Fruit fly (Drosophila melanogaster) whole organism, embryonic: ENCODE measurements around the gene SP555.
A peak's percentile ranks its signal among the peaks of the same experiment; 100 is the strongest.

ENCODE experiments used
- CG10431 ChIP-seq: fragments of 200-800 bp; sonication (Bioruptor generic); optimal IDR thresholded peaks from 3 replicates; lab custom pipeline; 2018; ENCODE audit warnings: missing biosample characterization, mild to moderate bottlenecking, missing genetic modification characterization
- CG10543 ChIP-seq: fragments of 200-800 bp; sonication (Bioruptor generic); optimal IDR thresholded peaks from 3 replicates; lab custom pipeline; 2017; ENCODE audit warnings: missing biosample characterization, mild to moderate bottlenecking, missing genetic modification characterization, moderate library complexity
- CG10979 ChIP-seq: fragments of 200-800 bp; sonication (Bioruptor generic); optimal IDR thresholded peaks from 2 replicates; lab custom pipeline; 2018; ENCODE audit warnings: missing biosample characterization, mild to moderate bottlenecking, missing genetic modification characterization, moderate library complexity
- CG11696 ChIP-seq: fragments of 200-800 bp; sonication (Bioruptor generic); IDR thresholded peaks from 2 replicates; pipeline ENCODE4 v1.3.6; 2022; ENCODE audit warnings: missing biosample characterization, missing genetic modification characterization
- CG12391 ChIP-seq: fragments of 200-800 bp; sonication (Bioruptor generic); optimal IDR thresholded peaks from 3 replicates; lab custom pipeline; 2018; ENCODE audit warnings: missing biosample characterization, mild to moderate bottlenecking, missing genetic modification characterization, moderate library complexity
- CG12659 ChIP-seq: fragments of 200-800 bp; sonication (Bioruptor generic); optimal IDR thresholded peaks from 3 replicates; lab custom pipeline; 2017; ENCODE audit warnings: mild to moderate bottlenecking, missing biosample characterization, missing genetic modification reagents, missing genetic modification characterization
- CG13424 ChIP-seq: fragments of 200-800 bp; sonication (Bioruptor generic); optimal IDR thresholded peaks from 2 replicates; lab custom pipeline; 2019; ENCODE audit warnings: missing biosample characterization, mild to moderate bottlenecking, missing genetic modification characterization, moderate library complexity
- CG14710 ChIP-seq: fragments of 200-800 bp; sonication (Bioruptor generic); optimal IDR thresholded peaks from 3 replicates; lab custom pipeline; 2019; ENCODE audit warnings: missing biosample characterization, mild to moderate bottlenecking, missing genetic modification characterization, moderate library complexity
- CG15696 ChIP-seq: fragments of 200-800 bp; sonication (Bioruptor generic); optimal IDR thresholded peaks from 2 replicates; lab custom pipeline; 2019; ENCODE audit warnings: missing biosample characterization, mild to moderate bottlenecking, missing genetic modification characterization, moderate library complexity
- CG16813 ChIP-seq: fragments of 200-800 bp; sonication (Bioruptor generic); IDR thresholded peaks from 3 replicates; pipeline ENCODE4 v1.3.6; 2022; ENCODE audit warnings: missing biosample characterization, missing genetic modification characterization; ENCODE audit not compliant: partially characterized antibody
- CG16863 ChIP-seq: fragments of 200-800 bp; sonication (Bioruptor generic); optimal IDR thresholded peaks from 3 replicates; lab custom pipeline; 2016; ENCODE audit warnings: missing biosample characterization, missing genetic modification characterization
- CG17359 ChIP-seq: fragments of 200-800 bp; sonication (Bioruptor generic); optimal IDR thresholded peaks from 3 replicates; lab custom pipeline; 2018; ENCODE audit warnings: missing biosample characterization, mild to moderate bottlenecking, missing genetic modification characterization, moderate library complexity
- CG17568 ChIP-seq: fragments of 200-800 bp; sonication (Bioruptor generic); optimal IDR thresholded peaks from 2 replicates; lab custom pipeline; 2018; ENCODE audit warnings: missing biosample characterization, mild to moderate bottlenecking, missing genetic modification characterization, moderate library complexity
- CG18764 ChIP-seq: fragments of 200-800 bp; sonication (Bioruptor generic); optimal IDR thresholded peaks from 3 replicates; lab custom pipeline; 2016; ENCODE audit warnings: missing biosample characterization, missing genetic modification characterization
- CG2712 ChIP-seq: fragments of 200-800 bp; optimal IDR thresholded peaks from 3 replicates; lab custom pipeline; 2019; ENCODE audit warnings: missing biosample characterization, mild to moderate bottlenecking, missing genetic modification characterization, moderate library complexity
- CG30020 ChIP-seq: fragments of 200-800 bp; optimal IDR thresholded peaks from 2 replicates; lab custom pipeline; 2019; ENCODE audit warnings: missing biosample characterization, mild to moderate bottlenecking, missing genetic modification characterization, moderate library complexity
- CG31441 ChIP-seq: fragments of 200-800 bp; sonication (Bioruptor generic); IDR thresholded peaks from 2 replicates; pipeline ENCODE4 v1.3.6; 2022; ENCODE audit warnings: missing biosample characterization, missing genetic modification characterization
- CG3838 ChIP-seq: fragments of 200-800 bp; sonication (Bioruptor generic); optimal IDR thresholded peaks from 3 replicates; lab custom pipeline; 2016; ENCODE audit warnings: missing biosample characterization, missing genetic modification characterization
- CG6272 ChIP-seq: fragments of 200-800 bp; sonication (Bioruptor generic); IDR thresholded peaks from 2 replicates; pipeline ENCODE4 v1.3.6; 2022; ENCODE audit warnings: missing biosample characterization, missing genetic modification characterization
- CG6689 ChIP-seq: fragments of 200-800 bp; sonication (Bioruptor generic); IDR thresholded peaks from 2 replicates; pipeline ENCODE4 v1.3.6; 2022; ENCODE audit warnings: missing biosample characterization, missing genetic modification characterization
- CG6791 ChIP-seq: fragments of 200-800 bp; sonication (Bioruptor generic); IDR thresholded peaks from 3 replicates; pipeline ENCODE4 v1.3.6; 2022; ENCODE audit warnings: missing biosample characterization, missing genetic modification characterization; ENCODE audit not compliant: partially characterized antibody
- CG8388 ChIP-seq: fragments of 200-800 bp; sonication (Bioruptor generic); optimal IDR thresholded peaks from 2 replicates; lab custom pipeline; 2019; ENCODE audit warnings: missing biosample characterization, mild to moderate bottlenecking, missing genetic modification characterization, moderate library complexity
- CG8924 ChIP-seq: fragments of 200-800 bp; optimal IDR thresholded peaks from 3 replicates; lab custom pipeline; 2019; ENCODE audit warnings: missing biosample characterization, mild to moderate bottlenecking, missing genetic modification characterization, moderate library complexity
- CG9215 ChIP-seq: fragments of 200-800 bp; sonication (Bioruptor generic); IDR thresholded peaks from 2 replicates; pipeline ENCODE4 v1.3.6; 2022; ENCODE audit warnings: missing biosample characterization, missing genetic modification characterization
- CTCF ChIP-seq: fragments of 200-800 bp; sonication (Bioruptor generic); optimal IDR thresholded peaks from 2 replicates; lab custom pipeline; 2017; ENCODE audit warnings: missing biosample characterization, mild to moderate bottlenecking, missing genetic modification characterization, moderate library complexity
- Camta ChIP-seq: fragments of 200-800 bp; sonication (Bioruptor generic); optimal IDR thresholded peaks from 2 replicates; lab custom pipeline; 2016; ENCODE audit warnings: missing biosample characterization, missing genetic modification characterization
- CoRest ChIP-seq: fragments of 200-800 bp; sonication (Bioruptor generic); optimal IDR thresholded peaks from 3 replicates; lab custom pipeline; 2018; ENCODE audit warnings: missing biosample characterization, mild to moderate bottlenecking, missing genetic modification characterization, moderate library complexity
- Drgx ChIP-seq: fragments of 200-800 bp; sonication (Bioruptor generic); IDR thresholded peaks from 2 replicates; pipeline ENCODE4 v1.3.6; 2022; ENCODE audit warnings: missing biosample characterization, missing genetic modification characterization
- Gug ChIP-seq: fragments of 200-800 bp; sonication (Bioruptor generic); IDR thresholded peaks from 4 replicates; pipeline ENCODE4 v1.3.6; 2022; ENCODE audit warnings: missing biosample characterization, missing genetic modification characterization
- HLH3B ChIP-seq: fragments of 200-800 bp; sonication (Bioruptor generic); IDR thresholded peaks from 2 replicates; pipeline ENCODE4 v1.3.6; 2022; ENCODE audit warnings: missing biosample characterization, missing genetic modification characterization
- Hey ChIP-seq: fragments of 200-800 bp; sonication (Bioruptor generic); optimal IDR thresholded peaks from 3 replicates; lab custom pipeline; 2018; ENCODE audit warnings: missing biosample characterization, mild to moderate bottlenecking, missing genetic modification characterization
- HmgZ ChIP-seq: fragments of 200-800 bp; sonication (Bioruptor generic); optimal IDR thresholded peaks from 2 replicates; lab custom pipeline; 2018; ENCODE audit warnings: missing biosample characterization, mild to moderate bottlenecking, missing genetic modification characterization
- Hmx ChIP-seq: fragments of 200-800 bp; sonication (Bioruptor generic); optimal IDR thresholded peaks from 2 replicates; lab custom pipeline; 2016; ENCODE audit warnings: missing biosample characterization, missing genetic modification characterization
- Rfx ChIP-seq: fragments of 200-800 bp; sonication (Bioruptor generic); IDR thresholded peaks from 2 replicates; pipeline ENCODE4 v1.3.6; 2022; ENCODE audit warnings: missing biosample characterization, missing genetic modification characterization
- Sin3A ChIP-seq: fragments of >200 bp; optimal IDR thresholded peaks from 2 replicates; lab custom pipeline; 2018
- Sox100B ChIP-seq: fragments of 200-800 bp; sonication (Bioruptor generic); optimal IDR thresholded peaks from 3 replicates; lab custom pipeline; 2018; ENCODE audit warnings: missing biosample characterization, mild to moderate bottlenecking, missing genetic modification characterization
- Sox102F ChIP-seq: fragments of 200-800 bp; sonication (Bioruptor generic); optimal IDR thresholded peaks from 2 replicates; lab custom pipeline; 2018; ENCODE audit warnings: missing biosample characterization, mild to moderate bottlenecking, missing genetic modification characterization, moderate library complexity
- Ssrp ChIP-seq: fragments of 200-800 bp; sonication (Bioruptor generic); optimal IDR thresholded peaks from 2 replicates; lab custom pipeline; 2018; ENCODE audit warnings: missing biosample characterization, mild to moderate bottlenecking, missing genetic modification characterization, moderate library complexity
- Xrp1 ChIP-seq: fragments of 200-800 bp; sonication (Bioruptor generic); IDR thresholded peaks from 2 replicates; pipeline ENCODE4 v1.3.6; 2022; ENCODE audit warnings: missing biosample characterization, missing genetic modification characterization
- gsb-n ChIP-seq: fragments of 200-800 bp; sonication (Bioruptor generic); optimal IDR thresholded peaks from 3 replicates; lab custom pipeline; 2018; ENCODE audit warnings: missing biosample characterization, mild to moderate bottlenecking, missing genetic modification characterization
- gt ChIP-seq: fragments of 200-800 bp; sonication (Bioruptor generic); IDR thresholded peaks from 2 replicates; pipeline ENCODE4 v1.3.6; 2022; ENCODE audit warnings: missing biosample characterization, missing genetic modification characterization
- ken ChIP-seq: fragments of 200-800 bp; sonication (Bioruptor generic); IDR thresholded peaks from 3 replicates; pipeline ENCODE4 v1.3.6; 2022; ENCODE audit warnings: missing biosample characterization, missing genetic modification characterization
- lab ChIP-seq: fragments of 200-800 bp; sonication (Bioruptor generic); optimal IDR thresholded peaks from 3 replicates; lab custom pipeline; 2017; ENCODE audit warnings: missing biosample characterization, missing genetic modification characterization, mild to moderate bottlenecking, moderate library complexity, missing genetic modification reagents
- lola ChIP-seq, 3 experiments: fragments of >200 bp in 2 of 3; fragments of 200-800 bp in 1 of 3; sonication (Bioruptor generic) in 1 of 3; optimal IDR thresholded peaks; 2 replicates each; lab custom pipeline; 2017 to 2019; ENCODE audit warnings: missing biosample characterization in 3 of 3, missing genetic modification characterization in 3 of 3, mild to moderate bottlenecking in 1 of 3, moderate library complexity in 1 of 3
- prd ChIP-seq, 3 experiments: fragments of >200 bp in 2 of 3; fragments of 200-800 bp in 1 of 3; sonication (Bioruptor generic) in 1 of 3; optimal IDR thresholded peaks in 2 of 3; IDR thresholded peaks in 1 of 3; 2 replicates in 2 of 3; 3 replicates in 1 of 3; pipeline versions ENCODE4 v1.3.6 to Lab custom; 2017 to 2022; ENCODE audit warnings: missing biosample characterization in 1 of 3, missing genetic modification characterization in 1 of 3
- sens ChIP-seq: fragments of 200-800 bp; sonication (Bioruptor generic); peaks from one replicate; lab custom pipeline; 2016; ENCODE audit warnings: missing biosample characterization, missing genetic modification characterization
- sisA ChIP-seq: fragments of 200-800 bp; sonication (Bioruptor generic); IDR thresholded peaks from 2 replicates; pipeline ENCODE4 v1.3.6; 2022; ENCODE audit warnings: missing biosample characterization, missing genetic modification characterization
- ttk ChIP-seq: fragments of 200-800 bp; sonication (Bioruptor generic); IDR thresholded peaks from 2 replicates; pipeline ENCODE4 v2.1.2; 2022; ENCODE audit warnings: missing biosample characterization, missing genetic modification characterization
- zf30C ChIP-seq: fragments of 200-800 bp; sonication (Bioruptor generic); optimal IDR thresholded peaks from 3 replicates; lab custom pipeline; 2018; ENCODE audit warnings: missing biosample characterization, mild to moderate bottlenecking, missing genetic modification characterization

Gene SP555

DNA sequence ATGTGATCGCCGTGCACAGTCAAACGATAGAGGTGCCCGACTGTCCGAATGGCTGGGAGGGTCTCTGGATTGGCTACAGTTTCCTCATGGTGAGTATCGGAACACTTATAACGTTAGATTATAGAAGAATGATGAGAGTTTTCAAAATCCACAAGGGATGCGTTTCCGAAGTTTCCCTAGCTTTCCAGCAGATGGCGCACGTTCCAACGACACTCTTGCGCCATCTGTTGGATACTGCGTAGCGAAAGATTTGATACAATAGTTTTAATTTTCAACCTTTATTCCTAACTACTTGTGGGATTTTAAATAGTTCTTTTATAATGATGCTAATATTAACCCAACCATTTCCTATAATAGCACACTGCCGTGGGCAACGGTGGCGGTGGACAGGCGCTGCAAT, 1.4 kb upstream of the SP555 start:
- TF ChIP-seq HLH3B (GFP tag; lab: Robert Waterston, UW): peak; percentile 11; the same call in 1 of the 2 replicates
- 0 out of 2 replicates have a peak, but pooled peaks have one; percentile 26 for TF ChIP-seq sisA (GFP tag; lab: Robert Waterston, UW)
- no peak for TF ChIP-seq CG17568 (GFP tag; lab: Kevin White, UChicago)
- TF ChIP-seq Sox100B: no peak
- no peak for TF ChIP-seq CG3838 (GFP tag; lab: Kevin White, UChicago)
- TF ChIP-seq CG10979 (tag; lab: Kevin White, UChicago): peak; percentile 21
- TF ChIP-seq Camta (GFP tag; lab: Kevin White, UChicago): no peak
- TF ChIP-seq CTCF (GFP tag; lab: Kevin White, UChicago): peak; percentile 91
- TF ChIP-seq CG6791 (GFP tag; lab: Robert Waterston, UW): 0 out of 3 replicates have a peak, but pooled peaks have one; percentile 5
- TF ChIP-seq sens: peak; percentile 44
- TF ChIP-seq, all 482 proteins: peak for 6

dm6 chr2L:5042076-5042475, 4.6 kb downstream of the SP555 start:
- TF ChIP-seq ken: peak; percentile 32; the same call in 1 of the 3 replicates
- no peak for TF ChIP-seq Hey (tag; lab: Kevin White, UChicago)
- TF ChIP-seq Rfx (GFP tag; lab: Robert Waterston, UW): no peak
- TF ChIP-seq gt (GFP tag; lab: Robert Waterston, UW): no peak
- TF ChIP-seq CoRest (tag; lab: Kevin White, UChicago): peak; percentile 54
- peak; percentile 60 for TF ChIP-seq CG2712 (tag; lab: Kevin White, UChicago)
- TF ChIP-seq Xrp1 (GFP tag; lab: Robert Waterston, UW): peak; percentile 53; the same call in 1 of the 2 replicates
- TF ChIP-seq gsb-n: no peak
- TF ChIP-seq CG12391 (tag; lab: Kevin White, UChicago): peak; percentile 42
- TF ChIP-seq CG16813 (GFP tag; lab: Robert Waterston, UW): no peak
- no peak for TF ChIP-seq CG12659
- TF ChIP-seq CG14710 (tag; lab: Kevin White, UChicago): peak; percentile 53
- peak; percentile 88 for TF ChIP-seq CG11696 (GFP tag; lab: Robert Waterston, UW)
- TF ChIP-seq prd (optimal IDR thresholded peaks at IDR 0.05; lab: Kevin White, UChicago): no peak
- peak; percentile 47; the same call in 2 of the 3 replicates for TF ChIP-seq prd (GFP tag; IDR thresholded peaks at IDR 0.05; lab: Robert Waterston, UW)
- no peak for TF ChIP-seq CG30020 (tag; lab: Kevin White, UChicago)
- no peak for TF ChIP-seq CG9215
- TF ChIP-seq CG18764 (GFP tag; lab: Kevin White, UChicago): peak; percentile 25
- TF ChIP-seq Drgx: no peak
- no peak for TF ChIP-seq Sin3A (lab: Kevin White, UChicago)
- peak; percentile 15 for TF ChIP-seq CG8388 (GFP tag; lab: Kevin White, UChicago)
- TF ChIP-seq Gug (GFP tag; lab: Robert Waterston, UW): no peak
- 0 out of 2 replicates have a peak, but pooled peaks have one; percentile 32 for TF ChIP-seq CG6689 (GFP tag; lab: Robert Waterston, UW)
- no peak for TF ChIP-seq CG10543
- TF ChIP-seq CG15696 (tag; lab: Kevin White, UChicago): peak; percentile 55
- peak; percentile 41; the same call in 1 of the 2 replicates for TF ChIP-seq CG31441 (GFP tag; lab: Robert Waterston, UW)
- TF ChIP-seq ttk (GFP tag; lab: Robert Waterston, UW): no peak
- TF ChIP-seq CG6272 (GFP tag; lab: Robert Waterston, UW): no peak
- peak; percentile 43 for TF ChIP-seq zf30C
- TF ChIP-seq CG10431 (GFP tag; lab: Kevin White, UChicago): no peak
- peak; percentile 41 for TF ChIP-seq Sox102F (GFP tag; lab: Kevin White, UChicago)
- peak; percentile 36 for TF ChIP-seq CG13424 (tag; lab: Kevin White, UChicago)
- TF ChIP-seq Hmx (GFP tag; lab: Kevin White, UChicago): no peak
- TF ChIP-seq lola (GFP tag; optimal IDR thresholded peaks at IDR 0.05; lab: Kevin White, UChicago): peak in 1 of 3 experiments; percentile 57
- TF ChIP-seq HmgZ (tag; lab: Kevin White, UChicago): peak; percentile 4
- TF ChIP-seq CG8924: peak; percentile 27
- TF ChIP-seq lab (GFP tag; lab: Kevin White, UChicago): no peak
- peak; percentile 46 for TF ChIP-seq Ssrp (tag; lab: Kevin White, UChicago)
- TF ChIP-seq CG17359 (tag; lab: Kevin White, UChicago): peak; percentile 31
- peak; percentile 9 for TF ChIP-seq CG16863 (GFP tag; lab: Kevin White, UChicago)
